Fruit fly (Drosophila melanogaster) whole organism, wandering third instar larva: ENCODE data around the gene Pxd.

Experiments
- Abd-B ChIP-seq: fragments of >200 bp; optimal IDR thresholded peaks from 2 replicates; lab custom pipeline; 2017; ENCODE audit warnings: missing biosample characterization, missing genetic modification characterization
- CG32264 ChIP-seq: fragments of 200-800 bp; sonication (Bioruptor generic); optimal IDR thresholded peaks from 2 replicates; lab custom pipeline; 2016; ENCODE audit warnings: missing biosample characterization, missing genetic modification characterization
- CG9705 ChIP-seq: fragments of 200-800 bp; sonication (Bioruptor generic); optimal IDR thresholded peaks from 2 replicates; lab custom pipeline; 2018; ENCODE audit warnings: missing biosample characterization, mild to moderate bottlenecking, missing genetic modification characterization
- CrebA ChIP-seq: fragments of 200-800 bp; sonication (Bioruptor generic); optimal IDR thresholded peaks from 2 replicates; lab custom pipeline; 2016; ENCODE audit warnings: missing biosample characterization, mild to moderate bottlenecking, missing genetic modification characterization, borderline replicate concordance
- Dfd ChIP-seq: fragments of >200 bp; optimal IDR thresholded peaks from 2 replicates; lab custom pipeline; 2017; ENCODE audit warnings: missing biosample characterization, missing genetic modification characterization
- Dif ChIP-seq: fragments of 200-275, 200-300 bp; sonication (Bioruptor generic); optimal IDR thresholded peaks from 2 replicates; lab custom pipeline; 2018; ENCODE audit warnings: missing biosample characterization, missing genetic modification characterization; ENCODE audit not compliant: partially characterized antibody
- GATAd ChIP-seq: sonication (Bioruptor generic); optimal IDR thresholded peaks from 2 replicates; lab custom pipeline; 2016; ENCODE audit warnings: missing biosample characterization, missing genetic modification characterization
- HLH106 ChIP-seq: fragments of 200-800 bp; optimal IDR thresholded peaks from 3 replicates; lab custom pipeline; 2019; ENCODE audit warnings: missing biosample characterization, mild to moderate bottlenecking, missing genetic modification characterization, moderate library complexity
- Hnf4 ChIP-seq: fragments of 200-800 bp; sonication (Bioruptor generic); optimal IDR thresholded peaks from 2 replicates; lab custom pipeline; 2016; ENCODE audit warnings: missing biosample characterization, mild to moderate bottlenecking, missing genetic modification characterization
- Hr78 ChIP-seq: fragments of >200 bp; optimal IDR thresholded peaks from 2 replicates; lab custom pipeline; 2017; ENCODE audit warnings: missing biosample characterization, missing genetic modification characterization
- Hr83 ChIP-seq: fragments of 200-300 bp; sonication (Bioruptor generic); optimal IDR thresholded peaks from 2 replicates; lab custom pipeline; 2016; ENCODE audit warnings: missing biosample characterization, mild to moderate bottlenecking, missing genetic modification characterization, moderate library complexity; ENCODE audit not compliant: poor library complexity, severe bottlenecking
- Jra ChIP-seq: sonication (Bioruptor generic); optimal IDR thresholded peaks from 2 replicates; lab custom pipeline; 2016; ENCODE audit warnings: missing biosample characterization, missing genetic modification characterization
- Mio ChIP-seq: sonication (Bioruptor generic); optimal IDR thresholded peaks from 2 replicates; lab custom pipeline; 2016; ENCODE audit warnings: missing biosample characterization, missing genetic modification characterization
- Myc ChIP-seq: fragments of >200 bp; optimal IDR thresholded peaks from 2 replicates; lab custom pipeline; 2017
- N ChIP-seq: fragments of >200 bp; optimal IDR thresholded peaks from 2 replicates; lab custom pipeline; 2018; ENCODE audit warnings: missing biosample characterization, missing external identifiers, missing genetic modification characterization
- OdsH ChIP-seq: fragments of 200-800 bp; sonication (Bioruptor generic); optimal IDR thresholded peaks from 2 replicates; lab custom pipeline; 2016; ENCODE audit warnings: missing biosample characterization, mild to moderate bottlenecking, missing genetic modification characterization
- Rel ChIP-seq, 2 experiments: fragments of 200-800 bp; sonication (Bioruptor generic) in 1 of 2; optimal IDR thresholded peaks; 2 replicates in 1 of 2; 3 replicates in 1 of 2; lab custom pipeline; 2016 to 2019; ENCODE audit warnings: mild to moderate bottlenecking in 2 of 2, missing biosample characterization in 2 of 2, missing genetic modification characterization in 2 of 2, moderate library complexity in 1 of 2
- Sp1 ChIP-seq: fragments of 200-800 bp; sonication (Bioruptor generic); optimal IDR thresholded peaks from 3 replicates; lab custom pipeline; 2019; ENCODE audit warnings: missing biosample characterization, mild to moderate bottlenecking, missing genetic modification characterization, moderate library complexity
- Vsx2 ChIP-seq: fragments of 200-300, 225-300 bp; sonication (Bioruptor generic); optimal IDR thresholded peaks from 2 replicates; lab custom pipeline; 2018; ENCODE audit warnings: missing biosample characterization, missing genetic modification characterization; ENCODE audit not compliant: partially characterized antibody
- br ChIP-seq: fragments of 200-800 bp; sonication (Bioruptor generic); optimal IDR thresholded peaks from 2 replicates; lab custom pipeline; 2016; ENCODE audit warnings: missing biosample characterization, missing genetic modification characterization
- brk ChIP-seq: fragments of 200-800 bp; sonication (Bioruptor generic); optimal IDR thresholded peaks from 2 replicates; lab custom pipeline; 2016; ENCODE audit warnings: missing biosample characterization, mild to moderate bottlenecking, missing genetic modification characterization
- dl ChIP-seq, 2 experiments: fragments of 175-275, 200-275 bp in 1 of 2; fragments of 200-275 bp in 1 of 2; sonication (Bioruptor generic); optimal IDR thresholded peaks; lab custom pipeline; 2018; ENCODE audit warnings: mild to moderate bottlenecking in 2 of 2, missing biosample characterization in 2 of 2, missing genetic modification characterization in 2 of 2, moderate library complexity in 2 of 2; ENCODE audit not compliant: partially characterized antibody in 2 of 2, insufficient read depth in 1 of 2
- dmrt93B ChIP-seq: fragments of 200-800 bp; sonication (Bioruptor generic); optimal IDR thresholded peaks from 2 replicates; lab custom pipeline; 2018; ENCODE audit warnings: missing biosample characterization, mild to moderate bottlenecking, missing genetic modification characterization
- dsf ChIP-seq: sonication (Bioruptor generic); optimal IDR thresholded peaks from 2 replicates; lab custom pipeline; 2016; ENCODE audit warnings: missing biosample characterization, missing genetic modification characterization, borderline replicate concordance
- ey ChIP-seq: fragments of 200-800 bp; sonication (Bioruptor generic); optimal IDR thresholded peaks from 2 replicates; lab custom pipeline; 2016; ENCODE audit warnings: missing biosample characterization, missing genetic modification characterization
- foxo ChIP-seq, 2 experiments: fragments of 200-800 bp; sonication (Bioruptor generic); optimal IDR thresholded peaks; 2 replicates in 1 of 2; 3 replicates in 1 of 2; lab custom pipeline; 2016 to 2017; ENCODE audit warnings: missing biosample characterization in 2 of 2, missing genetic modification characterization in 2 of 2
- fru ChIP-seq: fragments of 200-800 bp; sonication (Bioruptor generic); optimal IDR thresholded peaks from 3 replicates; lab custom pipeline; 2016; ENCODE audit warnings: missing biosample characterization, mild to moderate bottlenecking, missing genetic modification characterization
- h ChIP-seq: fragments of 200-800 bp; sonication (Bioruptor generic); optimal IDR thresholded peaks from 3 replicates; lab custom pipeline; 2016; ENCODE audit warnings: missing biosample characterization, mild to moderate bottlenecking, missing genetic modification characterization
- jim ChIP-seq: fragments of 175-275, 200-325 bp; sonication (Bioruptor generic); optimal IDR thresholded peaks from 2 replicates; lab custom pipeline; 2016; ENCODE audit warnings: missing biosample characterization, mild to moderate bottlenecking, missing genetic modification characterization
- lola ChIP-seq: fragments of >200 bp; optimal IDR thresholded peaks from 2 replicates; lab custom pipeline; 2017; ENCODE audit warnings: missing biosample characterization, missing genetic modification characterization
- pan ChIP-seq: fragments of >200 bp; optimal IDR thresholded peaks from 2 replicates; lab custom pipeline; 2017
- psq ChIP-seq: fragments of 200-800 bp; sonication (Bioruptor generic); optimal IDR thresholded peaks from 3 replicates; lab custom pipeline; 2017; ENCODE audit warnings: missing biosample characterization, mild to moderate bottlenecking, missing genetic modification characterization, moderate library complexity
- rgr ChIP-seq: fragments of 200-800 bp; sonication (Bioruptor generic); optimal IDR thresholded peaks from 3 replicates; lab custom pipeline; 2016; ENCODE audit warnings: missing biosample characterization, mild to moderate bottlenecking, missing genetic modification characterization
- sage ChIP-seq: fragments of 200-800 bp; sonication (Bioruptor generic); optimal IDR thresholded peaks from 2 replicates; lab custom pipeline; 2016; ENCODE audit warnings: missing biosample characterization, mild to moderate bottlenecking, missing genetic modification characterization
- sv ChIP-seq: fragments of 200-800 bp; sonication (Bioruptor generic); optimal IDR thresholded peaks from 3 replicates; lab custom pipeline; 2016; ENCODE audit warnings: missing biosample characterization, missing genetic modification characterization
- tai ChIP-seq: sonication (Bioruptor generic); optimal IDR thresholded peaks from 2 replicates; lab custom pipeline; 2016; ENCODE audit warnings: missing biosample characterization, missing genetic modification characterization
- usp ChIP-seq: fragments of >200 bp; optimal IDR thresholded peaks from 2 replicates; lab custom pipeline; 2017; ENCODE audit warnings: missing biosample characterization, missing genetic modification characterization
- woc ChIP-seq: sonication (Bioruptor generic); optimal IDR thresholded peaks from 2 replicates; lab custom pipeline; 2016; ENCODE audit warnings: missing biosample characterization, mild to moderate bottlenecking, missing genetic modification characterization

Gene Pxd

DNA sequence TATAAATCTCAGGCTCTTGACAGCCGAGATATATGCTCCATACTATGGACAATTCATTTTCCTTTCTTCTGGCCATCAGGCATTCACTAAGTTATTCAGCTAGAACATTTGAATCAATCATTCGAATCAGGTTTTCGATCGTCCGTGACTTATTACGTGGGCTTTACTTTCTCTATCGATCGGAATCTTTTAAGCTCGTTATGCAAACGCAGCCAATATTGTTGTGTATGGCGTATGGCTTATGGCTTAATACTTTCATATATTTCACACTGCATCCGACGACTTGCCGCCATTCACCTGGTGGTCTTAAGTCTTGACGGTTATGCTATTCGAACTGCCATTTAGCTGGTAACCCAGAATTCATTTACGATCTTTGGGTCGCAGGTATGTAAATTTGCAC is 1.8 kb downstream of the Pxd start:
- TF ChIP-seq jim (GFP tag; lab: Kevin White, UChicago) (no peak), lola (GFP tag; lab: Kevin White, UChicago) (no peak), tai (GFP tag; lab: Kevin White, UChicago) (no peak)

DNA sequence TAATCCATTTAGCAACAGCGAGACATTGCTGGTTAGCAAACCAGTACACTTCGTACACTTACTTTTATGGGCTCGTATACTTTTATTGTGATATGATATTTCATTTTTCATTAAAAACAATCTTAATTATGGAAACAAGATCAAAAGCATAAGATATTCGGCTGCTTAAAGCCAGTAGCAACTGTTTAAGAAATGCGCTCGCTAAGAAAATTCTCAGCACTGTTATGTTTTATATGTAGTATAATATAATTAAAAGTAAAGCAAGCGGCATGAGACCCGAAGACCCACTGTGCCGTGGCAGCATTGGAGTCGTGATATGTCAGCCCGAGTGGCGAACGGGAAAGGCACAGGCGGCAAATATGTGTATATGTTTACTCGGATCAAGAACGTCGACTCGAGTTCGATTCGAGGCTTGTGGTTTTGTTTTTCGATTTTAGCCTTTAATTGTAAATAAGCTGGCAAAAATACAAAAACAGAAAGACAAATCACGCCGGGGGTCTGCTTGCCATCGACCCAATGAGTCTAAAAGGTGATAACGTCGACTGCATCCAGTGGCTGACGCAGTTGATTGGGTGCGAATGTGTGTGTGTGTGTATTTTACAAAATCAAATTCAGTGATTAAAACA is 4.6 kb downstream of the Pxd start:
- TF ChIP-seq Rel (GFP tag; optimal IDR thresholded peaks at IDR 0.05; lab: Kevin White, UChicago) = no peak
- peak; percentile 39 for TF ChIP-seq Rel (tag; optimal IDR thresholded peaks at IDR 0.05; lab: Kevin White, UChicago)
- no peak for TF ChIP-seq Sp1 (GFP tag; lab: Kevin White, UChicago)

dm6 chr3R:17020956-17021355 is 6.6 kb downstream of the Pxd start, which contains the start of gene Adsl:
Adsl (minus strand) TSS chr3R:17021120.
- peak; percentile 57 for TF ChIP-seq h (GFP tag; lab: Kevin White, UChicago)
- TF ChIP-seq CG32264 (GFP tag; lab: Kevin White, UChicago) = no peak
- peak; percentile 63 for TF ChIP-seq dmrt93B
- no peak for TF ChIP-seq Abd-B
- no peak for TF ChIP-seq fru (GFP tag; lab: Kevin White, UChicago)
- TF ChIP-seq CG9705 (GFP tag; lab: Kevin White, UChicago) = peak; percentile 65
- no peak for TF ChIP-seq psq (GFP tag; lab: Kevin White, UChicago)
- TF ChIP-seq usp (GFP tag; lab: Kevin White, UChicago) = no peak
- no peak for TF ChIP-seq woc (GFP tag; lab: Kevin White, UChicago)
- no peak for TF ChIP-seq dsf (GFP tag; lab: Kevin White, UChicago)
- no peak for TF ChIP-seq dl (GFP tag; optimal IDR thresholded peaks at IDR 0.05; lab: Kevin White, UChicago; ENCODE audit: insufficient read depth in 1 of 2, partially characterized antibody in 2 of 2)
- no peak for TF ChIP-seq GATAd
- no peak for TF ChIP-seq Jra (GFP tag; lab: Kevin White, UChicago)
- no peak for TF ChIP-seq ey
- TF ChIP-seq jim (GFP tag; lab: Kevin White, UChicago) = no peak
- TF ChIP-seq Hr83 (GFP tag; lab: Kevin White, UChicago) = peak; percentile 46
- TF ChIP-seq OdsH (GFP tag; lab: Kevin White, UChicago) = peak; percentile 53
- peak; percentile 54 for TF ChIP-seq HLH106 (tag; lab: Kevin White, UChicago)
- TF ChIP-seq brk = no peak
- no peak for TF ChIP-seq N (GFP tag; lab: Kevin White, UChicago)
- peak; percentile 32 for TF ChIP-seq CrebA (GFP tag; lab: Kevin White, UChicago)
- no peak for TF ChIP-seq rgr (GFP tag; lab: Kevin White, UChicago)
- TF ChIP-seq Dif (GFP tag; lab: Kevin White, UChicago) = no peak
- TF ChIP-seq sv = peak; percentile 15
- no peak for TF ChIP-seq Mio (GFP tag; lab: Kevin White, UChicago)
- TF ChIP-seq br = peak; percentile 29
- TF ChIP-seq Myc = no peak
- TF ChIP-seq tai (GFP tag; lab: Kevin White, UChicago) = no peak
- TF ChIP-seq Dfd (GFP tag; lab: Kevin White, UChicago) = no peak
- TF ChIP-seq Sp1 (GFP tag; lab: Kevin White, UChicago) = peak; percentile 66
- TF ChIP-seq foxo (GFP tag; optimal IDR thresholded peaks at IDR 0.05; lab: Kevin White, UChicago) = peak in 1 of 2 experiments; percentile 37
- TF ChIP-seq lola (GFP tag; lab: Kevin White, UChicago) = no peak
- peak; percentile 34 for TF ChIP-seq sage (GFP tag; lab: Kevin White, UChicago)
- no peak for TF ChIP-seq pan (lab: Kevin White, UChicago)
- no peak for TF ChIP-seq Hr78 (GFP tag; lab: Kevin White, UChicago)
- no peak for TF ChIP-seq Vsx2 (GFP tag; lab: Kevin White, UChicago)
- TF ChIP-seq Hnf4 (GFP tag; lab: Kevin White, UChicago) = peak; percentile 38
- no peak for TF ChIP-seq Rel (GFP tag; optimal IDR thresholded peaks at IDR 0.05; lab: Kevin White, UChicago)
- no peak for TF ChIP-seq Rel (tag; optimal IDR thresholded peaks at IDR 0.05; lab: Kevin White, UChicago)
